Worm (Caenorhabditis elegans): ENCODE measurements around the gene frh-1.
"Not testable (repeated sequence)": the region's sequence is repeated elsewhere in the genome, so short reads cannot be mapped to it uniquely, and the experiment has no call there.

DNA sequence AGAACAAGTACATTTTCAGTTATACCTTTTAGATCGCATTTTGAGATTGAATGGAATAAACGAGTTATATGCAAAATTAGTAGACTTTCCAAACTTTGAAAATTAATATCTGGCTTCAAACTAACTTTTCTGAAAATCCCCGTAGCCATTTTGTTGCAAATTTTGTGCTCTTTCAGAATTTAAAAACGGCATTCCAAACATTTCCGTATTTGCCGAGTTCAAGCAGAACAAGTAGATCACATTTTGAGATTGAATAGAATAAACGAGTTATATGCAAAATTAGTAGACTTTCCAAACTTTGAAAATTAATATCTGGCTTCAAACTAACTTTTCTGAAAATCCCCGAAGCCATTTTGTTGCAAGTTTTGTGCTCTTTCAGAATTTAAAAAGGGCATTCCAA, 40.7 kb upstream of the frh-1 start, which contains the start of gene F55C12.2:
- not testable (repeated sequence) for TF ChIP-seq unc-62 (GFP tag; optimal IDR thresholded peaks at IDR 0.05); elt-1 (tag; optimal IDR thresholded peaks at IDR 0.05; ENCODE audit: borderline replicate concordance, insufficient read depth); nhr-28 (tag; optimal IDR thresholded peaks at IDR 0.05); unc-39 (tag; optimal IDR thresholded peaks at IDR 0.05); ztf-11 (tag; optimal IDR thresholded peaks at IDR 0.05); ham-2 (GFP tag; optimal IDR thresholded peaks at IDR 0.05); pha-4 (tag; optimal IDR thresholded peaks at IDR 0.05); blmp-1 (tag; optimal IDR thresholded peaks at IDR 0.05); ces-1 (GFP tag; optimal IDR thresholded peaks at IDR 0.05); elt-3 (tag; optimal IDR thresholded peaks at IDR 0.05)

Measured in whole organism, mixed stage, embryonic.